Worm (Caenorhabditis elegans): ENCODE measurements around the gene F55F10.1.

DNA sequence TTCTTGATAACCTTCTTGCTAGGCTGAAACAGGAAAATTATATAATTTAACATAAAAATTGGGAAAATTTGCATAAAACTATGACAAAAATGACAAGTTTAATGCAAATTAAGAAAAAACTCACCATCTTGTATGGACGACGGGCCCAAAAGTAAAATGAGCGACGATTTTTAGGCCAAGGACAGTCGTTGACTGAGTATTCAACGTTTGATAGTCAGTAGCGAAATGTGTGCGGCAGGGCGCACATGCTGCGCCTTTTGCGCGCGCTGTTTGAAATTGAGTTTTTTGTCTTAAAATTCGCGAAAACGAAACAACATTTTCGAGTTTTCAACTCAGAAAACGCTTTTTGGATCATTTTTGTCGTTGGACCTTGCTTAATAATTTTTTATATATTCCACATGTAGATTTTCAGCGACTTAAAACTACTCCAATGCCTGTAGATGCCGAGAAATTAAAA lies 29.8 kb downstream of the F55F10.1 start, which contains the start of the genes rpl-7A and set-21:
- TF ChIP-seq zip-2 (tag; optimal IDR thresholded peaks at IDR 0.05) (peak; percentile 43), ama-1 (optimal IDR thresholded peaks at IDR 0.05) (no peak)

Data from whole organism, L4 larva.